Fruit fly (Drosophila melanogaster) whole organism, pupa: Measurements from ENCODE around the gene Pld3.

Source experiments
- CG10348 ChIP-seq: fragments of 200-800 bp; sonication (Bioruptor generic); IDR thresholded peaks from 2 replicates; pipeline ENCODE4 v1.3.6; 2022; ENCODE audit warnings: missing biosample characterization, missing genetic modification characterization
- CG12605 ChIP-seq: fragments of 200-800 bp; sonication (Bioruptor generic); IDR thresholded peaks from 2 replicates; pipeline ENCODE4 v1.3.6; 2022; ENCODE audit warnings: missing biosample characterization, missing genetic modification characterization
- CG13204 ChIP-seq: fragments of 200-800 bp; sonication (Bioruptor generic); optimal IDR thresholded peaks from 2 replicates; lab custom pipeline; 2018; ENCODE audit warnings: missing biosample characterization, mild to moderate bottlenecking, missing genetic modification characterization, moderate library complexity
- CG14655 ChIP-seq: fragments of 200-800 bp; sonication (Bioruptor generic); optimal IDR thresholded peaks from 3 replicates; lab custom pipeline; 2017; ENCODE audit warnings: mild to moderate bottlenecking, missing biosample characterization, missing genetic modification reagents, missing genetic modification characterization
- CG15710 ChIP-seq: fragments of 200-800 bp; sonication (Bioruptor generic); optimal IDR thresholded peaks from 2 replicates; lab custom pipeline; 2018; ENCODE audit warnings: missing biosample characterization, mild to moderate bottlenecking, missing genetic modification characterization, moderate library complexity
- CG17806 ChIP-seq: fragments of 200-800 bp; sonication (Bioruptor generic); optimal IDR thresholded peaks from 2 replicates; lab custom pipeline; 2018; ENCODE audit warnings: missing biosample characterization, mild to moderate bottlenecking, missing genetic modification characterization, moderate library complexity
- CG32121 ChIP-seq: fragments of 200-800 bp; sonication (Bioruptor generic); IDR thresholded peaks from 2 replicates; pipeline ENCODE4 v1.3.6; 2022; ENCODE audit warnings: missing biosample characterization, missing genetic modification characterization
- CG34367 ChIP-seq: fragments of 200-800 bp; sonication (Bioruptor generic); optimal IDR thresholded peaks from 2 replicates; lab custom pipeline; 2018; ENCODE audit warnings: missing biosample characterization, mild to moderate bottlenecking, missing genetic modification characterization
- CG4496 ChIP-seq: fragments of 200-800 bp; sonication (Bioruptor generic); IDR thresholded peaks from 3 replicates; pipeline ENCODE4 v1.3.6; 2022; ENCODE audit warnings: missing biosample characterization, missing genetic modification characterization
- CG8159 ChIP-seq: fragments of 200-800 bp; sonication (Bioruptor generic); optimal IDR thresholded peaks from 3 replicates; lab custom pipeline; 2018; ENCODE audit warnings: missing biosample characterization, mild to moderate bottlenecking, missing genetic modification characterization, moderate library complexity
- CG8301 ChIP-seq: fragments of 200-800 bp; sonication (Bioruptor generic); optimal IDR thresholded peaks from 2 replicates; lab custom pipeline; 2018; ENCODE audit warnings: missing biosample characterization, mild to moderate bottlenecking, missing genetic modification characterization
- CG9948 ChIP-seq: fragments of 200-800 bp; sonication (Bioruptor generic); optimal IDR thresholded peaks from 2 replicates; lab custom pipeline; 2018; ENCODE audit warnings: missing biosample characterization, mild to moderate bottlenecking, missing genetic modification characterization, moderate library complexity
- D1 ChIP-seq: fragments of 200-800 bp; sonication (Bioruptor generic); optimal IDR thresholded peaks from 2 replicates; lab custom pipeline; 2018; ENCODE audit warnings: missing biosample characterization, mild to moderate bottlenecking, missing genetic modification characterization, moderate library complexity
- EcR ChIP-seq: fragments of 200-800 bp; sonication (Bioruptor generic); optimal IDR thresholded peaks from 3 replicates; lab custom pipeline; 2019; ENCODE audit warnings: missing biosample characterization, missing genetic modification characterization, mild to moderate bottlenecking, moderate library complexity, missing genetic modification reagents
- Ets98B ChIP-seq: fragments of 200-800 bp; sonication (Bioruptor generic); IDR thresholded peaks from 2 replicates; pipeline ENCODE4 v1.3.6; 2022; ENCODE audit warnings: missing biosample characterization, missing genetic modification characterization
- Pif1A ChIP-seq: fragments of 200-800 bp; sonication (Bioruptor generic); optimal IDR thresholded peaks from 3 replicates; lab custom pipeline; 2016; ENCODE audit warnings: missing biosample characterization, missing genetic modification characterization
- Pif1B ChIP-seq: fragments of 200-800 bp; sonication (Bioruptor generic); optimal IDR thresholded peaks from 3 replicates; lab custom pipeline; 2016; ENCODE audit warnings: missing biosample characterization, missing genetic modification characterization
- Snoo ChIP-seq: fragments of 200-800 bp; sonication (Bioruptor generic); optimal IDR thresholded peaks from 3 replicates; lab custom pipeline; 2017; ENCODE audit warnings: missing biosample characterization, mild to moderate bottlenecking, missing genetic modification characterization, inconsistent platforms
- fd96Ca ChIP-seq: fragments of 200-800 bp; sonication (Bioruptor generic); IDR thresholded peaks from 3 replicates; pipeline ENCODE4 v1.3.6; 2022; ENCODE audit warnings: missing biosample characterization, missing genetic modification characterization
- gl ChIP-seq: fragments of 200-800 bp; sonication (Bioruptor generic); optimal IDR thresholded peaks from 2 replicates; lab custom pipeline; 2018; ENCODE audit warnings: missing biosample characterization, mild to moderate bottlenecking, missing genetic modification characterization
- rn ChIP-seq: fragments of 200-800 bp; sonication (Bioruptor generic); IDR thresholded peaks from 2 replicates; pipeline ENCODE4 v1.3.6; 2022; ENCODE audit warnings: missing biosample characterization, missing genetic modification characterization

Gene Pld3

DNA sequence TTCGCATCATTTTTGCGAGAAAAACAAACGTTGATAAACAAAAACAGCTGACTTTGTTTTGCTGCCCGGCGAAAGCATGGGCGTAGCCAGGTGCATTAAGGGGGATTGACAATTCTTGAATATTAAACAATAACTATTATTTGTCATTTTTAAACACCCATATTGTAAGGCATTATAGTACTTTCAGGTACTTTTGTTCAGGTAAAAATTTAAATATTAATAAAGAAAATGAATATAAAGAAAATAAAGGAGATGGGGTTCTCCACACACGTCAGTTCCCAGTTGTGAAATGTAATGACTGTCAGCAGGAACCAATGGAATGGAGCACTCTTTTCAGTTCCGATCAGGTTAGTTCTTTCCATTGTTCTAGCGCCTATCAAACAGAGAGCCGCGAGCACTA is at the start of gene Pld3, which contains the start of gene Coq3:
Pld3 (plus strand) TSS at position 294 of the 400 bp plus-strand sequence.
Coq3 (minus strand) TSS at position 58 of the 400 bp plus-strand sequence.
- TF ChIP-seq rn (GFP tag; lab: Robert Waterston, UW) = peak; percentile 82
- TF ChIP-seq CG8301 (tag; lab: Kevin White, UChicago) = peak; percentile 89
- TF ChIP-seq CG32121 (GFP tag; lab: Robert Waterston, UW) = peak; percentile 91
- peak; percentile 93 for TF ChIP-seq fd96Ca (GFP tag; lab: Robert Waterston, UW)
- TF ChIP-seq CG12605 = peak; percentile 80
- no peak for TF ChIP-seq CG13204 (GFP tag; lab: Kevin White, UChicago)
- peak; percentile 97 for TF ChIP-seq Pif1B (GFP tag; lab: Kevin White, UChicago)
- TF ChIP-seq CG17806 = peak; percentile 92
- no peak for TF ChIP-seq CG10348
- TF ChIP-seq EcR (GFP tag; lab: Kevin White, UChicago) = peak; percentile 14
- peak; percentile 94 for TF ChIP-seq Snoo
- peak; percentile 96 for TF ChIP-seq CG4496 (GFP tag; lab: Robert Waterston, UW)
- peak; percentile 91 for TF ChIP-seq CG8159 (tag; lab: Kevin White, UChicago)
- no peak for TF ChIP-seq Pif1A (GFP tag; lab: Kevin White, UChicago)
- TF ChIP-seq Ets98B (GFP tag; lab: Robert Waterston, UW) = peak; percentile 93
- peak; percentile 84 for TF ChIP-seq CG9948 (tag; lab: Kevin White, UChicago)
- peak; percentile 91 for TF ChIP-seq CG15710 (tag; lab: Kevin White, UChicago)
- TF ChIP-seq D1 = no peak
- TF ChIP-seq CG34367 (tag; lab: Kevin White, UChicago) = peak; percentile 83
- TF ChIP-seq CG14655 = no peak
- peak; percentile 79 for TF ChIP-seq gl (tag; lab: Kevin White, UChicago)

DNA sequence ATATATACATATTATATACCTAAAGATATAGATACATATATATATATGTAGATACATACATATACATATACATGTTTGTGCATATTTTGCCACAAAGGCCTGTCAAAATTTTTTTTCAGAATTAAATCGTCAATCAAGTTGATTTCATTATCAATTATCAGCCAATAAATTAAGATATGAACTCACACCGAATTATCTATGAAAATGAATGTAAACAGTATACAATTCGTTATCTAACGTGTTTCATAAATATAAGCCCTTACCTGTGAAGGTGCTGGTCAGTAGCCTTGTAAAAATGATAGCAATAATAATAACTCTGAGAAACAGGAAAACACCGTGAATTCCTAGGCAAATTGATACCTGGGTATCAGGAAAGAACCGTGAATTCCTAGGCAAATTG is 49.0 kb upstream of the Pld3 start:
- TF ChIP-seq fd96Ca (GFP tag; lab: Robert Waterston, UW) (no peak), Pif1A (GFP tag; lab: Kevin White, UChicago) (no peak), CG17806 (no peak), Snoo (no peak), Pif1B (GFP tag; lab: Kevin White, UChicago) (no peak), CG4496 (GFP tag; lab: Robert Waterston, UW) (no peak), Ets98B (GFP tag; lab: Robert Waterston, UW) (no peak), CG8301 (tag; lab: Kevin White, UChicago) (no peak), gl (tag; lab: Kevin White, UChicago) (no peak), CG34367 (tag; lab: Kevin White, UChicago) (no peak), rn (GFP tag; lab: Robert Waterston, UW) (no peak), D1 (no peak), CG15710 (tag; lab: Kevin White, UChicago) (no peak), CG8159 (tag; lab: Kevin White, UChicago) (no peak), CG14655 (no peak), CG13204 (GFP tag; lab: Kevin White, UChicago) (no peak), CG32121 (GFP tag; lab: Robert Waterston, UW) (no peak), CG9948 (tag; lab: Kevin White, UChicago) (no peak)

DNA sequence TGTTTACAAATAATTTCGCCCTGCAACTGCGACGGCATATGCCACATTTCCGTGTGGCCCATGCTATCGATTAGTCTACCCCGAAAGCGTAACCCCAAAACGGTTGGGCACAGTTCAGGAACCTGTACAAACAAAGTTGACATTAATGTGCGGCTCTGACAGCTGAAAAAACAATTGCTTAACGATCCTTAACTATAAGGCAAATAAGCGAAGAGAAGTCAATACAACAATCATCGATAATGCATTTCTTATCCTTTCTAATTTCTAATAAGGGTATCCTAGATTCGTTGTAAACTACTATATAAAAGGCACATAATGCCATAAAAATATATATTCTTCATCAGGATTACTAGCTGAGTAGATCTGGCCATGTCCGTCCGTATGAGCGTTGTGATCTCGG is 46.8 kb upstream of the Pld3 start:
- TF ChIP-seq D1 (no peak), CG4496 (GFP tag; lab: Robert Waterston, UW) (no peak; the same call in 2 of the 3 replicates), CG13204 (GFP tag; lab: Kevin White, UChicago) (no peak), gl (tag; lab: Kevin White, UChicago) (no peak), fd96Ca (GFP tag; lab: Robert Waterston, UW) (no peak), CG34367 (tag; lab: Kevin White, UChicago) (no peak), Pif1A (GFP tag; lab: Kevin White, UChicago) (no peak), rn (GFP tag; lab: Robert Waterston, UW) (no peak), EcR (GFP tag; lab: Kevin White, UChicago) (no peak), CG8159 (tag; lab: Kevin White, UChicago) (no peak), CG10348 (no peak), CG12605 (no peak), CG14655 (no peak), CG32121 (GFP tag; lab: Robert Waterston, UW) (no peak), CG8301 (tag; lab: Kevin White, UChicago) (no peak), Pif1B (GFP tag; lab: Kevin White, UChicago) (no peak)

DNA sequence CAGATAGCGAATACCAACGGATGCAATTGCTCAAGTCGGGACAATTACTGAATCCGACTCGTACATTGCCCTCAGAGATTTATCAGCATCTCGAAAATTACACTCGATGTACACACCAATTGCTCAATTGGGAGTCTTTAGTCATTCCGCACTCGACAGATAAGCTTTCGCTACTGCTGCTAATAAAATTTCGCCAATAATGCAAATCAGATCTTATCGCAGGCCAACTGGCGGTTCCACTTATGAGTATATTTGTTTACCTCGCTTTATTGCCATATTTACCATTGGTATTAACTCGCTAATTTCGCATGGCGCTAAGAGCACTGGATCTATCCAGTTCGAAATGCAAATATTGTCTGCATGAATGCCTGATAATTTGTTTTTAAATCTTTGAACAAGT is 45.1 kb upstream of the Pld3 start:
- no peak for TF ChIP-seq Pif1B (GFP tag; lab: Kevin White, UChicago)
- no peak for TF ChIP-seq CG14655
- TF ChIP-seq CG17806 = no peak
- TF ChIP-seq CG8301 (tag; lab: Kevin White, UChicago) = no peak
- no peak for TF ChIP-seq Ets98B (GFP tag; lab: Robert Waterston, UW)
- no peak for TF ChIP-seq rn (GFP tag; lab: Robert Waterston, UW)
- no peak for TF ChIP-seq Snoo
- TF ChIP-seq CG10348 = no peak
- no peak for TF ChIP-seq CG32121 (GFP tag; lab: Robert Waterston, UW)
- no peak for TF ChIP-seq fd96Ca (GFP tag; lab: Robert Waterston, UW)
- TF ChIP-seq EcR (GFP tag; lab: Kevin White, UChicago) = no peak
- no peak for TF ChIP-seq CG15710 (tag; lab: Kevin White, UChicago)
- TF ChIP-seq, all 21 proteins: peak for 0

DNA sequence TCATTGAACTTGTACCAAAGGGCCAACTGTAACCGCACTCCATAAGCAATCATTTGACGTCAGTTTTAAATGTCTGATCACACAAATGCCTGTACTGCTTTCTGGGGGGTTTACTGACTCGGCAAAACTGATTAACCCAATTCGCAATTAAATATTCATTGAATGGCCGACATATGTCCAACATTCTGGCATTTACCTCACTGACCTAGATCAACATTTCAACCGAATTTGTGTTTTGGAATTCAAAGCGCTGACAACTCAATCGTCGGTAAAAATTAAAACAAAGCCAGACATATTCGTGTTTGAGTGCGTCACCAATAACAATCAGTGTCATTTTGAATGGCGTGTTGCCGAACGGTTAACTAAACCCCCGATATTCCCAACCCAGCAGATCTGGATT is 43.0 kb upstream of the Pld3 start:
- TF ChIP-seq Pif1B (GFP tag; lab: Kevin White, UChicago) = no peak
- no peak for TF ChIP-seq CG34367 (tag; lab: Kevin White, UChicago)
- TF ChIP-seq CG10348 = no peak
- no peak for TF ChIP-seq CG8159 (tag; lab: Kevin White, UChicago)
- TF ChIP-seq CG14655 = no peak
- no peak for TF ChIP-seq Pif1A (GFP tag; lab: Kevin White, UChicago)
- no peak for TF ChIP-seq CG4496 (GFP tag; lab: Robert Waterston, UW)
- no peak for TF ChIP-seq fd96Ca (GFP tag; lab: Robert Waterston, UW)
- TF ChIP-seq, all 21 proteins: peak for 0
